Worm (Caenorhabditis elegans) whole organism, L3 larva: ENCODE data around the gene F47B8.13.

Experiments
- aly-2 ChIP-seq: fragments of 150-350 bp; optimal IDR thresholded peaks from 2 replicates; lab custom pipeline; 2014; ENCODE audit warnings: missing biosample characterization, missing genetic modification characterization
- ama-1 ChIP-seq: fragments of 150-350 bp; optimal IDR thresholded peaks from 2 replicates; lab custom pipeline; 2018
- ceh-28 ChIP-seq: fragments of 150-350 bp; optimal IDR thresholded peaks from 2 replicates; lab custom pipeline; 2014; ENCODE audit warnings: missing biosample characterization, missing genetic modification reagents, missing genetic modification characterization
- elt-1 ChIP-seq: fragments of 150-350 bp; optimal IDR thresholded peaks from 2 replicates; lab custom pipeline; 2014; ENCODE audit warnings: missing biosample characterization, missing genetic modification characterization
- nhr-43 ChIP-seq: sonication (generic microtip); optimal IDR thresholded peaks from 2 replicates; lab custom pipeline; 2016; ENCODE audit warnings: mild to moderate bottlenecking, missing genetic modification characterization, missing compliant biosample characterization; ENCODE audit not compliant: poor library complexity, severe bottlenecking
- nhr-67 ChIP-seq: fragments of 150-350 bp; optimal IDR thresholded peaks from 2 replicates; lab custom pipeline; 2014; ENCODE audit warnings: missing biosample characterization, missing genetic modification characterization
- unc-62 ChIP-seq: fragments of 150-350 bp; sonication (generic microtip); optimal IDR thresholded peaks from 4 replicates; lab custom pipeline; 2014; ENCODE audit warnings: missing biosample characterization, missing genetic modification reagents, missing genetic modification characterization
- ztf-11 ChIP-seq: fragments of 150-350 bp; optimal IDR thresholded peaks from 2 replicates; lab custom pipeline; 2014; ENCODE audit warnings: missing biosample characterization, missing genetic modification characterization

DNA sequence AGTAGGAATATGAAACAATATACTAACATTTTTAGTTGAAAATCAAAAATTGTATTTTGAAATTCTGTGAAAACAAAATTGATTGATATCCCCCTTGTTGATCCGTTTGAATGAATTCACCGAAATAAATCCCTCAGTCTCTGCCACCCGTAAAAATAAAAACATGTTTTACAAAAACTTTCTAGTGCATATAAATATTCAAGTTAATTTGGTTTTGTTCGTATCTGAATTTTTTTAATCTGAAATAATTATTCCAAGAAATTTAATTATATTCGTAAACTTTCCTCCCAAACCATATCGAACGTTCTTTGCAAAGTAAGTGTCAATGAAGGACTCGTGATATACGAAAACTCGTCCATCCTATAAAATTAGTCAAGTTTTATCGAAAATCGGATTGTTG, 46.5 kb downstream of the F47B8.13 start, which contains the start of gene F40G12.6:
- TF ChIP-seq nhr-43 (tag; lab: Kevin White, UChicago), result no peak
- TF ChIP-seq ceh-28 (tag; lab: Kevin White, UChicago), result no peak
- TF ChIP-seq ama-1 (lab: Kevin White, UChicago), result no peak
- no peak for TF ChIP-seq aly-2 (tag; lab: Kevin White, UChicago)
- TF ChIP-seq unc-62 (GFP tag; lab: Kevin White, UChicago), result no peak
- TF ChIP-seq nhr-67 (tag; lab: Kevin White, UChicago), result no peak
- TF ChIP-seq elt-1 (tag; lab: Kevin White, UChicago), result no peak
- no peak for TF ChIP-seq ztf-11 (tag; lab: Kevin White, UChicago)
